Fruit fly (Drosophila melanogaster) whole organism, embryonic: ENCODE data around the gene PGAP2.

Experiments
- ATbp ChIP-seq: fragments of 200-800 bp; sonication (Bioruptor generic); optimal IDR thresholded peaks from 2 replicates; lab custom pipeline; 2017; ENCODE audit warnings: missing biosample characterization, mild to moderate bottlenecking, missing genetic modification characterization, missing genetic modification reagents
- Awh ChIP-seq: fragments of 200-800 bp; sonication (Bioruptor generic); IDR thresholded peaks from 2 replicates; pipeline ENCODE4, ENCODE4 v1.3.6; 2022; ENCODE audit warnings: missing biosample characterization, missing genetic modification characterization
- CG10321 ChIP-seq: fragments of 200-800 bp; sonication (Bioruptor generic); IDR thresholded peaks from 2 replicates; pipeline ENCODE4 v1.3.6; 2022; ENCODE audit warnings: missing biosample characterization, missing genetic modification characterization
- CG12155 ChIP-seq: fragments of 200-800 bp; sonication (Bioruptor generic); optimal IDR thresholded peaks from 3 replicates; lab custom pipeline; 2016; ENCODE audit warnings: missing biosample characterization, missing genetic modification characterization
- CG12769 ChIP-seq: fragments of 200-800 bp; sonication (Bioruptor generic); optimal IDR thresholded peaks from 2 replicates; lab custom pipeline; 2019; ENCODE audit warnings: missing biosample characterization, mild to moderate bottlenecking, missing genetic modification characterization, moderate library complexity
- CG13123 ChIP-seq: fragments of 200-800 bp; sonication (Bioruptor generic); optimal IDR thresholded peaks from 2 replicates; lab custom pipeline; 2016; ENCODE audit warnings: missing biosample characterization, missing genetic modification characterization
- CG14860 ChIP-seq: fragments of 200-800 bp; sonication (Bioruptor generic); IDR thresholded peaks from 3 replicates; pipeline ENCODE4 v1.3.6; 2022; ENCODE audit warnings: missing biosample characterization, missing genetic modification characterization; ENCODE audit not compliant: partially characterized antibody
- CG15269 ChIP-seq: fragments of 200-800 bp; sonication (Bioruptor generic); optimal IDR thresholded peaks from 2 replicates; lab custom pipeline; 2018; ENCODE audit warnings: missing biosample characterization, mild to moderate bottlenecking, missing genetic modification characterization, moderate library complexity
- CG18764 ChIP-seq: fragments of 200-800 bp; sonication (Bioruptor generic); optimal IDR thresholded peaks from 3 replicates; lab custom pipeline; 2016; ENCODE audit warnings: missing biosample characterization, missing genetic modification characterization
- CG2129 ChIP-seq: fragments of 200-800 bp; sonication (Bioruptor generic); IDR thresholded peaks from 2 replicates; pipeline ENCODE4 v1.3.6; 2022; ENCODE audit warnings: missing biosample characterization, missing genetic modification characterization; ENCODE audit not compliant: partially characterized antibody
- CG2712 ChIP-seq: fragments of 200-800 bp; optimal IDR thresholded peaks from 3 replicates; lab custom pipeline; 2019; ENCODE audit warnings: missing biosample characterization, mild to moderate bottlenecking, missing genetic modification characterization, moderate library complexity
- CG30020 ChIP-seq: fragments of 200-800 bp; optimal IDR thresholded peaks from 2 replicates; lab custom pipeline; 2019; ENCODE audit warnings: missing biosample characterization, mild to moderate bottlenecking, missing genetic modification characterization, moderate library complexity
- CG32532 ChIP-seq: fragments of 200-800 bp; sonication (Bioruptor generic); IDR thresholded peaks from 2 replicates; pipeline ENCODE4 v1.3.6; 2022; ENCODE audit warnings: missing biosample characterization, missing genetic modification characterization
- CG4424 ChIP-seq: fragments of 200-800 bp; sonication (Bioruptor generic); optimal IDR thresholded peaks from 3 replicates; lab custom pipeline; 2016; ENCODE audit warnings: missing biosample characterization, missing genetic modification characterization
- CG4854 ChIP-seq: fragments of 200-800 bp; sonication (Bioruptor generic); optimal IDR thresholded peaks from 2 replicates; lab custom pipeline; 2016; ENCODE audit warnings: missing biosample characterization, missing genetic modification characterization, inconsistent platforms
- CG8765 ChIP-seq: fragments of 200-800 bp; sonication (Bioruptor generic); IDR thresholded peaks from 2 replicates; pipeline ENCODE4 v1.3.6; 2022; ENCODE audit warnings: missing biosample characterization, missing genetic modification characterization
- CrebB ChIP-seq: fragments of 200-800 bp; sonication (Bioruptor generic); optimal IDR thresholded peaks from 3 replicates; lab custom pipeline; 2018; ENCODE audit warnings: missing biosample characterization, mild to moderate bottlenecking, missing genetic modification characterization
- Dek ChIP-seq: fragments of 200-800 bp; sonication (Bioruptor generic); optimal IDR thresholded peaks from 3 replicates; lab custom pipeline; 2019; ENCODE audit warnings: missing biosample characterization, mild to moderate bottlenecking, missing genetic modification characterization, moderate library complexity
- Dip2 ChIP-seq: fragments of 200-800 bp; sonication (Bioruptor generic); IDR thresholded peaks from 2 replicates; pipeline ENCODE4 v1.3.6; 2022; ENCODE audit warnings: missing biosample characterization, missing genetic modification characterization
- Doc2 ChIP-seq: fragments of 200-800 bp; sonication (Bioruptor generic); IDR thresholded peaks from 2 replicates; pipeline ENCODE4 v1.3.6; 2022; ENCODE audit warnings: missing biosample characterization, missing genetic modification characterization
- ERR ChIP-seq: fragments of 200-800 bp; sonication (Bioruptor generic); optimal IDR thresholded peaks from 2 replicates; lab custom pipeline; 2016; ENCODE audit warnings: missing biosample characterization, missing genetic modification characterization
- Elba2 ChIP-seq: fragments of 200-800 bp; sonication (Bioruptor generic); optimal IDR thresholded peaks from 3 replicates; lab custom pipeline; 2016; ENCODE audit warnings: missing biosample characterization, missing genetic modification characterization
- H15 ChIP-seq: fragments of 200-800 bp; sonication (Bioruptor generic); IDR thresholded peaks from 3 replicates; pipeline ENCODE4 v1.3.6; 2022; ENCODE audit warnings: missing biosample characterization, missing genetic modification characterization
- HHEX ChIP-seq: fragments of 200-800 bp; sonication (Bioruptor generic); optimal IDR thresholded peaks from 3 replicates; lab custom pipeline; 2017; ENCODE audit warnings: missing biosample characterization, mild to moderate bottlenecking, missing genetic modification characterization, missing genetic modification reagents
- Lhr ChIP-seq: fragments of 200-800 bp; sonication (Bioruptor generic); optimal IDR thresholded peaks from 3 replicates; lab custom pipeline; 2017; ENCODE audit warnings: mild to moderate bottlenecking, missing biosample characterization, missing genetic modification reagents, missing genetic modification characterization
- Lpt ChIP-seq: fragments of >200 bp; optimal IDR thresholded peaks from 2 replicates; lab custom pipeline; 2018; ENCODE audit warnings: missing biosample characterization, missing genetic modification characterization
- NK7.1 ChIP-seq: fragments of 200-800 bp; sonication (Bioruptor generic); optimal IDR thresholded peaks from 3 replicates; lab custom pipeline; 2016; ENCODE audit warnings: missing biosample characterization, missing genetic modification characterization
- YL-1 ChIP-seq: fragments of 200-800 bp; sonication (Bioruptor generic); optimal IDR thresholded peaks from 3 replicates; lab custom pipeline; 2017; ENCODE audit warnings: missing biosample characterization, mild to moderate bottlenecking, missing genetic modification characterization
- amos ChIP-seq: fragments of 200-800 bp; sonication (Bioruptor generic); IDR thresholded peaks from 2 replicates; pipeline ENCODE4 v1.3.6; 2022; ENCODE audit warnings: missing biosample characterization, missing genetic modification characterization; ENCODE audit not compliant: partially characterized antibody
- ap ChIP-seq: fragments of 200-800 bp; sonication (Bioruptor generic); IDR thresholded peaks from 2 replicates; pipeline ENCODE4 v1.3.6; 2022; ENCODE audit warnings: missing biosample characterization, missing genetic modification characterization
- chinmo ChIP-seq: fragments of 200-800 bp; sonication (Bioruptor generic); IDR thresholded peaks from 4 replicates; pipeline ENCODE4 v1.3.6; 2022; ENCODE audit warnings: missing biosample characterization, missing genetic modification characterization; ENCODE audit not compliant: partially characterized antibody
- disco-r ChIP-seq: fragments of 200-800 bp; sonication (Bioruptor generic); optimal IDR thresholded peaks from 2 replicates; lab custom pipeline; 2016; ENCODE audit warnings: missing biosample characterization, missing genetic modification characterization
- eyg ChIP-seq: fragments of 200-800 bp; sonication (Bioruptor generic); optimal IDR thresholded peaks from 3 replicates; lab custom pipeline; 2016; ENCODE audit warnings: missing biosample characterization, missing genetic modification characterization
- gce ChIP-seq: fragments of 200-800 bp; sonication (Bioruptor generic); IDR thresholded peaks from 3 replicates; pipeline ENCODE4 v1.3.6; 2022; ENCODE audit warnings: missing biosample characterization, missing genetic modification characterization
- insv ChIP-seq, 2 experiments: fragments of 200-800 bp; sonication (Bioruptor generic); optimal IDR thresholded peaks; 3 replicates each; lab custom pipeline; 2016 to 2018; ENCODE audit warnings: missing biosample characterization in 2 of 2, missing genetic modification characterization in 2 of 2
- knrl ChIP-seq: fragments of 200-800 bp; sonication (Bioruptor generic); IDR thresholded peaks from 3 replicates; pipeline ENCODE4 v1.3.6; 2022; ENCODE audit warnings: missing biosample characterization, missing genetic modification characterization; ENCODE audit not compliant: partially characterized antibody
- lab ChIP-seq: fragments of 200-800 bp; sonication (Bioruptor generic); optimal IDR thresholded peaks from 3 replicates; lab custom pipeline; 2017; ENCODE audit warnings: missing biosample characterization, missing genetic modification characterization, mild to moderate bottlenecking, moderate library complexity, missing genetic modification reagents
- peb ChIP-seq: fragments of 200-800 bp; sonication (Bioruptor generic); IDR thresholded peaks from 2 replicates; pipeline ENCODE4 v1.3.6; 2022; ENCODE audit warnings: missing biosample characterization, missing genetic modification characterization
- phol ChIP-seq: fragments of 200-800 bp; sonication (Bioruptor generic); optimal IDR thresholded peaks from 3 replicates; lab custom pipeline; 2018; ENCODE audit warnings: missing biosample characterization, mild to moderate bottlenecking, missing genetic modification characterization, moderate library complexity
- pnt ChIP-seq: fragments of 200-800 bp; sonication (Bioruptor generic); optimal IDR thresholded peaks from 3 replicates; lab custom pipeline; 2016; ENCODE audit warnings: missing biosample characterization, missing genetic modification characterization
- repo ChIP-seq: fragments of 200-800 bp; sonication (Bioruptor generic); optimal IDR thresholded peaks from 2 replicates; lab custom pipeline; 2016; ENCODE audit warnings: missing biosample characterization, missing genetic modification characterization
- salm ChIP-seq: fragments of 200-800 bp; sonication (Bioruptor generic); optimal IDR thresholded peaks from 2 replicates; lab custom pipeline; 2018; ENCODE audit warnings: missing biosample characterization, mild to moderate bottlenecking, missing genetic modification characterization
- scrt ChIP-seq: fragments of 200-800 bp; sonication (Bioruptor generic); optimal IDR thresholded peaks from 2 replicates; lab custom pipeline; 2018; ENCODE audit warnings: missing biosample characterization, mild to moderate bottlenecking, missing genetic modification characterization, moderate library complexity
- sens ChIP-seq: fragments of 200-800 bp; sonication (Bioruptor generic); peaks from one replicate; lab custom pipeline; 2016; ENCODE audit warnings: missing biosample characterization, missing genetic modification characterization
- seq ChIP-seq: fragments of 200-800 bp; sonication (Bioruptor generic); IDR thresholded peaks from 2 replicates; pipeline ENCODE4 v1.3.6; 2022; ENCODE audit warnings: missing biosample characterization, missing genetic modification characterization
- stwl ChIP-seq: fragments of 200-800 bp; sonication (Bioruptor generic); optimal IDR thresholded peaks from 3 replicates; lab custom pipeline; 2018; ENCODE audit warnings: missing biosample characterization, mild to moderate bottlenecking, missing genetic modification characterization, moderate library complexity
- sug ChIP-seq: fragments of 200-800 bp; optimal IDR thresholded peaks from 2 replicates; lab custom pipeline; 2019; ENCODE audit warnings: missing biosample characterization, mild to moderate bottlenecking, missing genetic modification characterization, moderate library complexity
- trh ChIP-seq: fragments of 200-800 bp; sonication (Bioruptor generic); optimal IDR thresholded peaks from 2 replicates; lab custom pipeline; 2016; ENCODE audit warnings: missing biosample characterization, missing genetic modification characterization
- ttk ChIP-seq: fragments of 200-800 bp; sonication (Bioruptor generic); IDR thresholded peaks from 2 replicates; pipeline ENCODE4 v2.1.2; 2022; ENCODE audit warnings: missing biosample characterization, missing genetic modification characterization
- vnd ChIP-seq: fragments of 200-800 bp; sonication (Bioruptor generic); IDR thresholded peaks from 3 replicates; pipeline ENCODE4 v1.3.6; 2022; ENCODE audit warnings: missing biosample characterization, missing genetic modification characterization; ENCODE audit not compliant: partially characterized antibody
- zfh2 ChIP-seq: fragments of 200-800 bp; sonication (Bioruptor generic); optimal IDR thresholded peaks from 2 replicates; lab custom pipeline; 2016; ENCODE audit warnings: missing biosample characterization, missing genetic modification characterization

The PGAP2 gene

DNA sequence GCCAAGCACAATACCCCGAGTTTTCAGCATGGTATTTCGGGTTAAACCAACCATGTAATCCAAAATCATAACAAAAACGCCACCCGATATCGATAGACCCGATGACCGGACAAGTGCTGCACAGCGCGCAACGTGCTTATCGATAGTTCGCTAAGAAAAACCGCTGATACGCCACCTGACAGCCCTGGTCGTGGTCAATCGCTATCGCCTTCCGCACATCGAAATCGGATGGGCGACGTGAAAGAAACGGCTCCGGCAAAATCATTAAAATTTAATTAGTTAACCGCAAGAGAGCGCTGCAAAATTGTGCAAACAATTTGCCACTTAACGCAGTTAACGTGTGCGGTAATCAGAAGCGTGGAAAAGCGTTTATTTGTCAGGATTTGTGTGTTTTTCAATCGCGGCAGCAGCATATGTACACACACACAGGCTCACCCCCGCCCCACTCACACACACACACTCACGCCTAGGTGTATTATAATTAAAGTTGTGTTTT is 6.5 kb upstream of the PGAP2 start, which contains the start of the genes CG3862 and dock (continued):
- TF ChIP-seq CG2712 (peak; percentile 45), pnt (GFP tag; lab: Kevin White, UChicago) (peak; percentile 39), CG30020 (tag; lab: Kevin White, UChicago) (peak; percentile 16), amos (GFP tag; lab: Robert Waterston, UW) (peak; percentile 95), phol (tag; lab: Kevin White, UChicago) (peak; percentile 42), CG2129 (peak; percentile 71), salm (tag; lab: Kevin White, UChicago) (no peak), CG14860 (GFP tag; lab: Robert Waterston, UW) (peak; percentile 96), lab (GFP tag; lab: Kevin White, UChicago) (peak; percentile 81), Dip2 (GFP tag; lab: Robert Waterston, UW) (no peak), H15 (GFP tag; lab: Robert Waterston, UW) (peak; percentile 33; the same call in 1 of the 3 replicates), Lhr (GFP tag; lab: Kevin White, UChicago) (peak; percentile 21), scrt (GFP tag; lab: Kevin White, UChicago) (peak; percentile 20), CG10321 (0 out of 2 replicates have a peak, but pooled peaks have one; percentile 26), ap (GFP tag; lab: Robert Waterston, UW) (no peak), NK7.1 (GFP tag; lab: Kevin White, UChicago) (peak; percentile 58), Lpt (GFP tag; lab: Kevin White, UChicago) (no peak), CG18764 (GFP tag; lab: Kevin White, UChicago) (peak; percentile 33), sug (tag; lab: Kevin White, UChicago) (peak; percentile 56), zfh2 (GFP tag; lab: Kevin White, UChicago) (peak; percentile 77), peb (GFP tag; lab: Robert Waterston, UW) (no peak), Doc2 (GFP tag; lab: Robert Waterston, UW) (no peak), stwl (peak; percentile 75), sens (GFP tag; lab: Kevin White, UChicago) (peak; percentile 91), CG4854 (GFP tag; lab: Kevin White, UChicago) (peak; percentile 40), Awh (GFP tag; lab: Robert Waterston, UW) (no peak), insv (GFP tag; optimal IDR thresholded peaks at IDR 0.05; lab: Kevin White, UChicago) (peak in 1 of 2 experiments; percentile 23), gce (no peak), Dek (peak; percentile 36), CG15269 (peak; percentile 39), HHEX (GFP tag; lab: Kevin White, UChicago) (no peak), Elba2 (GFP tag; lab: Kevin White, UChicago) (no peak), CrebB (tag; lab: Kevin White, UChicago) (no peak), YL-1 (GFP tag; lab: Kevin White, UChicago) (peak; percentile 86), seq (GFP tag; lab: Robert Waterston, UW) (no peak), ATbp (no peak), CG13123 (no peak), knrl (GFP tag; lab: Robert Waterston, UW) (peak; percentile 91), disco-r (GFP tag; lab: Kevin White, UChicago) (no peak), eyg (no peak), trh (GFP tag; lab: Kevin White, UChicago) (no peak), CG4424 (peak; percentile 45), ttk (GFP tag; lab: Robert Waterston, UW) (no peak), CG12155 (GFP tag; lab: Kevin White, UChicago) (peak; percentile 47), chinmo (GFP tag; lab: Robert Waterston, UW) (peak; percentile 88; the same call in 3 of the 4 replicates), repo (GFP tag; lab: Kevin White, UChicago) (peak; percentile 75), vnd (peak; percentile 95), CG8765 (GFP tag; lab: Robert Waterston, UW) (0 out of 2 replicates have a peak, but pooled peaks have one; percentile 41), CG32532 (GFP tag; lab: Robert Waterston, UW) (peak; percentile 58), CG12769 (tag; lab: Kevin White, UChicago) (no peak), ERR (peak; percentile 51)
